Worm (Caenorhabditis elegans): ENCODE data around the gene grl-17.

The grl-17 gene

DNA sequence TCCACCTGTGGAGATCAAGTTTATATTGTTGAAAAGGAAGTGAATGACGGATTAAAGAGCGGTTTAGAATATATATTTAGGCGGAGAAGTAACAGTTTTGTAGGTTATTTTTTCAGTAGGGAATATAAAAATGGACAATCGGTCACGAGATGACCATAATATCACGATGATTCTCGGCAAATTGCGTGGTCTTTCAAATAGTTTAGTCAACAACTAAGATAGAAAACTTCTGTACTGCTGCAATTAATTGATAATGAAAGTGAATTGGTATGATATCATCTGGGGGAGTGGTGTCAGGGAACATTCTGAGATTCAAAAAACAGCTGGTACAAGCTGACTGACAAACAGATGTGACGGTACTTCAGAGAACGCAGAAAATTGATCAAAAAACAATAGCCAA is 44.7 kb upstream of the grl-17 start:
- no peak for TF ChIP-seq tbx-7 (tag; optimal IDR thresholded peaks at IDR 0.05)
- no peak for TF ChIP-seq dmd-4 (tag; optimal IDR thresholded peaks at IDR 0.05; ENCODE audit: borderline replicate concordance)
- no peak for TF ChIP-seq pha-4 (tag; optimal IDR thresholded peaks at IDR 0.05)
- TF ChIP-seq unc-3 (GFP tag; conservative IDR thresholded peaks at IDR 0.05) = no peak
- no peak for TF ChIP-seq unc-3 (tag; optimal IDR thresholded peaks at IDR 0.05)
- no peak for TF ChIP-seq ttx-3 (tag; optimal IDR thresholded peaks at IDR 0.05)
- TF ChIP-seq ahr-1 (tag; optimal IDR thresholded peaks at IDR 0.05) = no peak

DNA sequence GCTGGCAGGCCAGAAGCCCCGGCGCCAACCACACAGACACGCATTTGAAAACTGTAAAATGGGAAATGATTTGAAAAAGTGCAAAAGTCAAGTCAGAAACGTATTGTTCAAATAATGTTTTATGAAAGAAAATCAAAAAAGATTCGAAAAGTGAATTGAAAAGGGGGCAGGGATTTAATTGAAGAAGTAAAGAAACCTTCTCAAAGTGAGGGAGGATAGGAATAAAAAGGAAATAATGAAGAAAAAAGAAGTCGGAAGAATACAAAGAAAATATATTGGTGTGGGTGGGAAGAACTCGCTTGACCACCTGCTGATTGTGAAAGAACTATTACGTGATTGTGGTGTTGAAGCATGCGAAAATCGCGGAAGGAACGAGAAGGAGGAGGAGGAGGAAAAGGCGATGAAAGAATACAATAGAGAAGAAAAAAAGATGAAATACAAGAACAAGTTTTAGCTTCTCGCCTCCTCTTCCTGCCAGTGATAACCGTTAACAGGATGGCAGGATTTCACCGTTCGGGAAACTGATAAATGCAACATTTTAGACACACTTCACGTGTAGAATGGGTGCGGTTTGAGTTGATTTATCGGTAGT is 43.0 kb upstream of the grl-17 start, which contains the start of gene fmo-4:
TSS of gene fmo-4 (minus strand) at position 51 of the 592 bp plus-strand sequence.
- TF ChIP-seq zip-5 (tag; optimal IDR thresholded peaks at IDR 0.05) (no peak), ceh-31 (tag; optimal IDR thresholded peaks at IDR 0.05) (no peak), madf-2 (tag; optimal IDR thresholded peaks at IDR 0.05) (no peak), ceh-19 (GFP tag; optimal IDR thresholded peaks at IDR 0.05) (no peak), pag-3 (tag; optimal IDR thresholded peaks at IDR 0.05; ENCODE audit: borderline replicate concordance) (no peak), pha-4 (tag; optimal IDR thresholded peaks at IDR 0.05) (no peak), hlh-30 (tag; optimal IDR thresholded peaks at IDR 0.05; ENCODE audit: insufficient read depth) (no peak), ceh-6 (GFP tag; optimal IDR thresholded peaks at IDR 0.05) (no peak), ceh-24 (tag; optimal IDR thresholded peaks at IDR 0.05) (no peak), hlh-8 (tag; optimal IDR thresholded peaks at IDR 0.05) (no peak), sdc-2 (tag; optimal IDR thresholded peaks at IDR 0.05) (no peak)

DNA sequence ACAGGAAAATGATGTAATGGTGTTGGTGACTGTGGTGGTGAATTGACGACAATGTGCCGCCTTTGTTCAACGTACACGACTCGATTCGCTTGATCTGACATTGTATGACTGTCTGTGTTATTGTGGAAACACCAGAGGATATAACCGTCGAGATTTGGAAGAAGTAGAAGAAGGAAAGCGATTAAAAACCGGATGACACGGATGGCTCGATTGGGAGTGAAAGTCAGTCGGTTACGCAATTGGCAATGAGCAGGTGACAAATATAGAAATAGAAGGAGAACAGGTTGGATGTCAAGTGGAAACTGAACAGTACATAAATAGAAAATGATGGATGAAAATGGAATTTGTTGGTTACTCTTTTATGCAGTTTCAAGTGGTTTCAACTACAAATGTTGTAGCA is 37.1 kb upstream of the grl-17 start, which contains the start of gene rdy-2:
TSS of gene rdy-2 (minus strand) at position 101 of the 400 bp plus-strand sequence.
- TF ChIP-seq ceh-45 (GFP tag; IDR thresholded peaks at IDR 0.05) = no peak
- TF ChIP-seq sdc-2 (tag; optimal IDR thresholded peaks at IDR 0.05) = no peak
- no peak for TF ChIP-seq hlh-13 (GFP tag; optimal IDR thresholded peaks at IDR 0.05)
- no peak for TF ChIP-seq K02D7.2 (tag; optimal IDR thresholded peaks at IDR 0.05)
- no peak for TF ChIP-seq pat-9 (tag; optimal IDR thresholded peaks at IDR 0.05)
- no peak for TF ChIP-seq ref-2 (tag; optimal IDR thresholded peaks at IDR 0.05)
- TF ChIP-seq dmd-4 (tag; optimal IDR thresholded peaks at IDR 0.05; ENCODE audit: borderline replicate concordance) = no peak
- no peak for TF ChIP-seq madf-2 (tag; optimal IDR thresholded peaks at IDR 0.05)
- no peak for TF ChIP-seq zip-5 (tag; optimal IDR thresholded peaks at IDR 0.05)
- TF ChIP-seq nhr-232 (tag; optimal IDR thresholded peaks at IDR 0.05) = no peak
- TF ChIP-seq tbx-7 (tag; optimal IDR thresholded peaks at IDR 0.05) = no peak
- TF ChIP-seq nhr-11 (tag; optimal IDR thresholded peaks at IDR 0.05) = no peak

DNA sequence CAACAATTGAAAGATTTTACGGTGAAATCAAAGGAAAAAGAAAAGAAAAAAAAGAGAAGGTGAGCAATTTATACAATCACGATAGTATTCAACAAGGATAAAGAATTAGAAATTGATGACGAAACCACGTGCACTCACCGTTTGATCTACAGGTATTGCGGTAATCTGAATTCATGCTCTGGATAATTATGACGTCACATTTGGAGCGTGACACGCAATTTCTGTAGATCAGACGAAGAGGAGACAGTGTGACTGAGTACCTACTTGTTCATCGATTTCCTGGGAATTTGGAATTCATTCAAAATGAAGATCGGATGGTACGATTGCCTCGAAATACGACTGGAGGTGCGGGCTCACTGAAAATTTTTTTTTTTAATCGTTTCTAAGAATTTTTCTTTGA is 34.6 kb upstream of the grl-17 start:
- no peak for TF ChIP-seq ceh-9 (tag; optimal IDR thresholded peaks at IDR 0.05)
- TF ChIP-seq ceh-48 (tag; optimal IDR thresholded peaks at IDR 0.05) = no peak
- TF ChIP-seq lin-11 (tag; optimal IDR thresholded peaks at IDR 0.05) = no peak
- TF ChIP-seq pros-1 (tag; optimal IDR thresholded peaks at IDR 0.05) = no peak
- no peak for TF ChIP-seq ceh-19 (GFP tag; optimal IDR thresholded peaks at IDR 0.05)
- TF ChIP-seq hlh-6 (tag; optimal IDR thresholded peaks at IDR 0.05) = no peak
- TF ChIP-seq F13H6.1 (tag; optimal IDR thresholded peaks at IDR 0.05) = no peak
- no peak for TF ChIP-seq npax-4 (tag; optimal IDR thresholded peaks at IDR 0.05)
- TF ChIP-seq ttx-3 (tag; optimal IDR thresholded peaks at IDR 0.05) = no peak
- TF ChIP-seq nhr-232 (tag; optimal IDR thresholded peaks at IDR 0.05) = no peak
- no peak for TF ChIP-seq unc-86 (tag; optimal IDR thresholded peaks at IDR 0.05)
- TF ChIP-seq zip-5 (tag; optimal IDR thresholded peaks at IDR 0.05) = no peak
- no peak for TF ChIP-seq K09A11.1 (tag; optimal IDR thresholded peaks at IDR 0.05; ENCODE audit: insufficient read depth)
- no peak for TF ChIP-seq ref-2 (tag; optimal IDR thresholded peaks at IDR 0.05)
- TF ChIP-seq pax-1 (tag; optimal IDR thresholded peaks at IDR 0.05) = no peak

DNA sequence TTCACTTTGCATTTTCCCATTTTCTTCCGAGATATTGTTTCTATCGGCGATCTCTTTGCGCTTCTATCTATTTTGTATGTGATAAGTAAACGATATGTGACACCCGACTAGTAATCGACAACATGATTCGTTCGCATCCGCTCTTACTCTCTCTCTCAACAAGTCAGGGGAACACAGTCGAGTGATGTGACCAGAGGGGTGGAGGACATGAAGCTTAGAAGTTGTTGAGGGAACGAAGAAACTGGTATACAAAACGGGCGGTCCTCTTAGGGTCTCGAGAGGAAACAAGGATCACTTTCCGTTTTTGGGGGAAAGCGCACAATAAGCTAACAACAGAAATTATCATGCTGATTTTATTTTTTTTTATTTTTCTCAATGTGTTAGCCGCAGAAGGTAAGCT is 29.3 kb upstream of the grl-17 start, which contains the start of gene F53F4.4:
TSS of gene F53F4.4 (plus strand) at position 301 of the 400 bp plus-strand sequence.
- TF ChIP-seq unc-3 (GFP tag; conservative IDR thresholded peaks at IDR 0.05) = no peak
- no peak for TF ChIP-seq unc-3 (tag; optimal IDR thresholded peaks at IDR 0.05)
- no peak for TF ChIP-seq ahr-1 (tag; optimal IDR thresholded peaks at IDR 0.05)
- TF ChIP-seq pha-2 (tag; optimal IDR thresholded peaks at IDR 0.05) = no peak
- TF ChIP-seq rnt-1 (tag; optimal IDR thresholded peaks at IDR 0.05) = no peak
- no peak for TF ChIP-seq hlh-8 (tag; optimal IDR thresholded peaks at IDR 0.05)
- no peak for TF ChIP-seq ceh-24 (tag; optimal IDR thresholded peaks at IDR 0.05)
- TF ChIP-seq eyg-1 (tag; optimal IDR thresholded peaks at IDR 0.05) = no peak
- no peak for TF ChIP-seq fkh-6 (tag; optimal IDR thresholded peaks at IDR 0.05)
- TF ChIP-seq fkh-10 (GFP tag; optimal IDR thresholded peaks at IDR 0.05) = no peak
- no peak for TF ChIP-seq ceh-14 (tag; optimal IDR thresholded peaks at IDR 0.05)
- TF ChIP-seq ceh-48 (tag; optimal IDR thresholded peaks at IDR 0.05) = no peak
- no peak for TF ChIP-seq ceh-31 (tag; optimal IDR thresholded peaks at IDR 0.05)

Measured in whole organism, late embryonic.